Worm (Caenorhabditis elegans): Measurements from ENCODE around the gene acdh-11.

- TF ChIP-seq nhr-12 (tag; optimal IDR thresholded peaks at IDR 0.05) (no peak), M03D4.4 (tag; optimal IDR thresholded peaks at IDR 0.05) (no peak), drap-1 (GFP tag; optimal IDR thresholded peaks at IDR 0.05) (no peak), nhr-76 (tag; optimal IDR thresholded peaks at IDR 0.05) (no peak), hlh-1 (tag; optimal IDR thresholded peaks at IDR 0.05) (no peak), ces-1 (GFP tag; optimal IDR thresholded peaks at IDR 0.05) (no peak), lsy-2 (tag; optimal IDR thresholded peaks at IDR 0.05) (no peak), lin-32 (GFP tag; optimal IDR thresholded peaks at IDR 0.05) (no peak), unc-62 (GFP tag; optimal IDR thresholded peaks at IDR 0.05) (no peak), nhr-28 (tag; optimal IDR thresholded peaks at IDR 0.05) (no peak), nhr-237 (tag; optimal IDR thresholded peaks at IDR 0.05) (no peak), ztf-11 (tag; optimal IDR thresholded peaks at IDR 0.05) (no peak)
These were observed 44.8 kb upstream of the acdh-11 start for ce11 chrIII:10521219-10521618.
